Fruit fly (Drosophila melanogaster): ENCODE results near the gene CG33644.
A peak's percentile ranks its signal among the peaks of the same experiment; 100 is the strongest.

CG33644 gene

DNA sequence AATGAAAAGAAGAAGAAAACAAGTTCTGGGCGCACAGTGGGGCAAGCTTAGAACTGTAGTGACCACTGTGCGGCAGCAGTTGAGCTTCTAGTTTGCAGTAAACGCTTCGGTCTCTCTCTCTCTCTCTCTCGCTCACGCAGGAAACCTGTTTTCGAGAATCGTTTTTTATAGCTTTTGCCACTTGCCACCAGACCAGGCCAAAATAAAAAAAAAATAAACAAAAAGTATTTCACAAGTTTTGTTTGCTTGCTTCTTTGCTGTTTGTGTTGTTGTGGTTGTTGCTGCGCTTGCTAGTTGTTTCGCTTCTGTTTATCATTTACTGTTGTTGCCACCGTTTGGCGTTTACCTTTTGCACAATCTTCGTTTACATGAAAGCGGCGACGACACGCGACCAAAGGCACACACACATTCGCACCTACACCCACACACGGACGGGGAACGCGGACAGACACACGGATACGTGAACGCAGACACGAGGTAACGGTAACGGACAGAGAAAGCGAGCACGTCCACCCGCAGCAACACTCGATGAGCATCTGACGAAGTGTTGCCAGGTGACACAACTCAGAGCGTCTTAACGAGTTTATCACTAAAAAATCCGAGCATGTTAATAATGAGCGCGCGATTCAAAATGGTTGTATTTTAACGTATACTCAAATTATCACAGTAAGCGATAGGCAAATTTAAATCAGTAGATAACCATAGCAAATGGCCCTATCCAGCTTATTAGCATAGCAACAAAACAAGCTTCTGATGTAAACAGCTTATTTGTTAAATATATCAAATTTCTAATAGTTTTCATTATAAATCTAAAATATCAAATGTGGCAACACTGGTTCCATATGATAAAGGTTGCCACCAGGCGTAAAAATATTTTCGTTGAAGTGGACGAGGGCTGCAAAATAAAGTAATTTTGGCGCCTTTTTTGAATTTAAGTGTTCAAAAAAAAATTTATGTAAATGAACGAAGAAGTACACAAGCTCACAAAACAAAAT, 17.2 kb downstream of the CG33644 start, which contains the start of gene B4 (continued):
- TF ChIP-seq disco-r (GFP tag; optimal IDR thresholded peaks at IDR 0.05): peak; percentile 53
- peak; percentile 49 for TF ChIP-seq CG17912 (GFP tag; optimal IDR thresholded peaks at IDR 0.05)
- no peak for TF ChIP-seq dmrt11E (tag; optimal IDR thresholded peaks at IDR 0.05)
- TF ChIP-seq CG3407 (GFP tag; optimal IDR thresholded peaks at IDR 0.05): peak; percentile 38
- no peak for TF ChIP-seq Hsf (GFP tag; optimal IDR thresholded peaks at IDR 0.05)
- TF ChIP-seq Meics (GFP tag; optimal IDR thresholded peaks at IDR 0.05): no peak
- TF ChIP-seq gcm (GFP tag; optimal IDR thresholded peaks at IDR 0.05): peak; percentile 31
- TF ChIP-seq peb (GFP tag; IDR thresholded peaks at IDR 0.05): no peak
- TF ChIP-seq maf-S (GFP tag; optimal IDR thresholded peaks at IDR 0.05): no peak
- peak; percentile 94 for TF ChIP-seq sqz (GFP tag; optimal IDR thresholded peaks at IDR 0.05)
- peak; percentile 4 for TF ChIP-seq CG2202 (tag; optimal IDR thresholded peaks at IDR 0.05)
- no peak for TF ChIP-seq Mrtf (GFP tag; IDR thresholded peaks at IDR 0.05)
- peak in 1 of 2 experiments; percentile 55 for TF ChIP-seq eve (GFP tag; optimal IDR thresholded peaks at IDR 0.05)
- no peak for TF ChIP-seq CG4404 (GFP tag; IDR thresholded peaks at IDR 0.05)
- TF ChIP-seq bigmax (GFP tag; optimal IDR thresholded peaks at IDR 0.05): peak; percentile 1
- no peak for TF ChIP-seq CG2875 (GFP tag; optimal IDR thresholded peaks at IDR 0.05)
- TF ChIP-seq CG15601 (tag; optimal IDR thresholded peaks at IDR 0.05): peak; percentile 7
- no peak for TF ChIP-seq run (tag; optimal IDR thresholded peaks at IDR 0.05)
- TF ChIP-seq Hmr (GFP tag; optimal IDR thresholded peaks at IDR 0.05): peak; percentile 65
- TF ChIP-seq MTF-1 (GFP tag; optimal IDR thresholded peaks at IDR 0.05; ENCODE audit: borderline replicate concordance): peak; percentile 79
- TF ChIP-seq jigr1 (GFP tag; IDR thresholded peaks at IDR 0.05): no peak
- no peak for TF ChIP-seq CG8388 (GFP tag; optimal IDR thresholded peaks at IDR 0.05)
- TF ChIP-seq Mes4 (GFP tag; optimal IDR thresholded peaks at IDR 0.05): no peak
- no peak; the same call in 1 of the 2 replicates for TF ChIP-seq CG43689 (GFP tag; IDR thresholded peaks at IDR 0.05)
- no peak; the same call in 2 of the 3 replicates for TF ChIP-seq dysf (GFP tag; IDR thresholded peaks at IDR 0.05)
- no peak for TF ChIP-seq CG15011 (GFP tag; optimal IDR thresholded peaks at IDR 0.05)
- peak; percentile 9 for TF ChIP-seq CG15269 (tag; optimal IDR thresholded peaks at IDR 0.05)
- TF ChIP-seq CG13624 (GFP tag; optimal IDR thresholded peaks at IDR 0.05): peak; percentile 42
- TF ChIP-seq repo (GFP tag; optimal IDR thresholded peaks at IDR 0.05): peak; percentile 44
- TF ChIP-seq Jarid2 (GFP tag; optimal IDR thresholded peaks at IDR 0.05): peak; percentile 96
- TF ChIP-seq amos (GFP tag; IDR thresholded peaks at IDR 0.05; ENCODE audit: partially characterized antibody): peak; percentile 60
- TF ChIP-seq CG10431 (GFP tag; optimal IDR thresholded peaks at IDR 0.05): peak; percentile 62
- no peak for TF ChIP-seq Doc3 (GFP tag; IDR thresholded peaks at IDR 0.05; ENCODE audit: partially characterized antibody)
- TF ChIP-seq da (GFP tag; optimal IDR thresholded peaks at IDR 0.05): peak; percentile 9
- TF ChIP-seq D19A (tag; optimal IDR thresholded peaks at IDR 0.05): no peak
- TF ChIP-seq CG34422 (GFP tag; IDR thresholded peaks at IDR 0.05): peak; percentile 76; the same call in 2 of the 3 replicates
- peak; percentile 26; the same call in 1 of the 2 replicates for TF ChIP-seq inv (GFP tag; IDR thresholded peaks at IDR 0.05; ENCODE audit: partially characterized antibody)
- TF ChIP-seq ewg (GFP tag; optimal IDR thresholded peaks at IDR 0.05): peak; percentile 20
- peak; percentile 25 to 60 for TF ChIP-seq Trl (optimal IDR thresholded peaks at IDR 0.05)
- TF ChIP-seq Trl (GFP tag; optimal IDR thresholded peaks at IDR 0.05): peak; percentile 18
- no peak for TF ChIP-seq fd102C (GFP tag; optimal IDR thresholded peaks at IDR 0.05)
- TF ChIP-seq CG30020 (tag; optimal IDR thresholded peaks at IDR 0.05): no peak
- TF ChIP-seq z (GFP tag; IDR thresholded peaks at IDR 0.05): no peak
- no peak for TF ChIP-seq ems (GFP tag; optimal IDR thresholded peaks at IDR 0.05)
- TF ChIP-seq CG12104 (GFP tag; optimal IDR thresholded peaks at IDR 0.05): peak; percentile 34
- TF ChIP-seq ato (GFP tag; IDR thresholded peaks at IDR 0.05; ENCODE audit: partially characterized antibody): no peak
- TF ChIP-seq Dp (GFP tag; optimal IDR thresholded peaks at IDR 0.05): peak; percentile 96
- no peak for TF ChIP-seq CTCF (GFP tag; optimal IDR thresholded peaks at IDR 0.05)

Measured in whole organism, embryonic.